Worm (Caenorhabditis elegans) whole organism, L2 larva: ENCODE measurements around the gene nhr-127.

Source experiments
- C34F6.9 ChIP-seq: fragments of 150-350 bp; optimal IDR thresholded peaks from 2 replicates; lab custom pipeline; 2014; ENCODE audit warnings: missing biosample characterization, missing genetic modification characterization
- F13H6.1 ChIP-seq: sonication (generic microtip); optimal IDR thresholded peaks from 2 replicates; lab custom pipeline; 2016; ENCODE audit warnings: missing genetic modification characterization, missing compliant biosample characterization
- ZK546.5 ChIP-seq: sonication (generic microtip); optimal IDR thresholded peaks from 2 replicates; lab custom pipeline; 2017; ENCODE audit warnings: missing biosample characterization, missing genetic modification characterization
- alr-1 ChIP-seq: fragments of 150-350 bp; optimal IDR thresholded peaks from 2 replicates; lab custom pipeline; 2014; ENCODE audit warnings: missing biosample characterization, missing genetic modification characterization
- aly-2 ChIP-seq: fragments of 150-350 bp; optimal IDR thresholded peaks from 2 replicates; lab custom pipeline; 2014; ENCODE audit warnings: missing biosample characterization, missing genetic modification characterization
- blmp-1 ChIP-seq: sonication (generic microtip); optimal IDR thresholded peaks from 2 replicates; lab custom pipeline; 2017; ENCODE audit warnings: missing genetic modification characterization, mild to moderate bottlenecking, missing compliant biosample characterization, antibody characterized with exemption, moderate library complexity; ENCODE audit not compliant: insufficient read depth
- ceh-16 ChIP-seq: fragments of 150-350 bp; optimal IDR thresholded peaks from 2 replicates; lab custom pipeline; 2014; ENCODE audit warnings: missing biosample characterization, missing genetic modification characterization
- ceh-82 ChIP-seq: fragments of 150-350 bp; optimal IDR thresholded peaks from 2 replicates; lab custom pipeline; 2014; ENCODE audit warnings: missing biosample characterization, missing genetic modification characterization
- crh-2 ChIP-seq: sonication (generic microtip); optimal IDR thresholded peaks from 2 replicates; lab custom pipeline; 2017; ENCODE audit warnings: missing biosample characterization, missing genetic modification characterization
- dmd-4 ChIP-seq: sonication (generic microtip); optimal IDR thresholded peaks from 2 replicates; lab custom pipeline; 2017; ENCODE audit warnings: missing biosample characterization, missing genetic modification characterization
- elt-1 ChIP-seq: fragments of 150-350 bp; optimal IDR thresholded peaks from 2 replicates; lab custom pipeline; 2014; ENCODE audit warnings: missing biosample characterization, missing genetic modification characterization
- elt-3 ChIP-seq: sonication (generic microtip); optimal IDR thresholded peaks from 2 replicates; lab custom pipeline; 2017; ENCODE audit warnings: missing biosample characterization, missing genetic modification characterization
- fos-1 ChIP-seq: fragments of 150-350 bp; optimal IDR thresholded peaks from 2 replicates; lab custom pipeline; 2014; ENCODE audit warnings: missing biosample characterization, missing genetic modification characterization
- gmeb-1 ChIP-seq: fragments of 150-350 bp; optimal IDR thresholded peaks from 2 replicates; lab custom pipeline; 2014; ENCODE audit warnings: missing biosample characterization, missing genetic modification characterization
- lin-11 ChIP-seq: fragments of 150-350 bp; sonication (generic microtip); optimal IDR thresholded peaks from 2 replicates; lab custom pipeline; 2014; ENCODE audit warnings: missing biosample characterization, missing genetic modification characterization, inconsistent platforms, mixed read lengths
- lin-13 ChIP-seq: fragments of 150-350 bp; optimal IDR thresholded peaks from 2 replicates; lab custom pipeline; 2014; ENCODE audit warnings: missing biosample characterization, missing genetic modification reagents, missing genetic modification characterization
- mbf-1 ChIP-seq: sonication (generic microtip); optimal IDR thresholded peaks from 2 replicates; lab custom pipeline; 2017; ENCODE audit warnings: missing biosample characterization, missing genetic modification characterization
- nhr-10 ChIP-seq: sonication (generic microtip); optimal IDR thresholded peaks from 2 replicates; lab custom pipeline; 2017; ENCODE audit warnings: missing biosample characterization, missing genetic modification characterization
- nhr-11 ChIP-seq: fragments of 150-350 bp; optimal IDR thresholded peaks from 2 replicates; lab custom pipeline; 2014; ENCODE audit warnings: missing biosample characterization, missing genetic modification characterization
- nhr-12 ChIP-seq: fragments of 150-350 bp; optimal IDR thresholded peaks from 2 replicates; lab custom pipeline; 2014; ENCODE audit warnings: missing biosample characterization, missing genetic modification characterization
- nhr-129 ChIP-seq: fragments of 150-350 bp; optimal IDR thresholded peaks from 2 replicates; lab custom pipeline; 2014; ENCODE audit warnings: missing biosample characterization, missing genetic modification characterization
- nhr-21 ChIP-seq: fragments of 150-350 bp; optimal IDR thresholded peaks from 2 replicates; lab custom pipeline; 2014; ENCODE audit warnings: missing biosample characterization, missing genetic modification characterization
- nhr-237 ChIP-seq: fragments of 150-350 bp; optimal IDR thresholded peaks from 2 replicates; lab custom pipeline; 2014; ENCODE audit warnings: missing biosample characterization, missing genetic modification characterization
- nhr-6 ChIP-seq: fragments of 150-350 bp; optimal IDR thresholded peaks from 2 replicates; lab custom pipeline; 2014; ENCODE audit warnings: missing biosample characterization, missing genetic modification characterization
- peb-1 ChIP-seq: fragments of 150-350 bp; optimal IDR thresholded peaks from 2 replicates; lab custom pipeline; 2014; ENCODE audit warnings: missing biosample characterization, missing genetic modification characterization
- skn-1 ChIP-seq: sonication (generic microtip); optimal IDR thresholded peaks from 2 replicates; lab custom pipeline; 2017; ENCODE audit warnings: missing biosample characterization, missing genetic modification characterization
- sma-3 ChIP-seq: sonication (generic microtip); optimal IDR thresholded peaks from 2 replicates; lab custom pipeline; 2016; ENCODE audit warnings: missing genetic modification reagents, missing genetic modification characterization, missing compliant biosample characterization
- sma-9 ChIP-seq, 2 experiments: fragments of 150-350 bp in 1 of 2; sonication (generic microtip) in 1 of 2; optimal IDR thresholded peaks; 2 replicates each; lab custom pipeline; 2014 to 2016; ENCODE audit warnings: missing genetic modification characterization in 2 of 2, mild to moderate bottlenecking in 1 of 2, missing biosample characterization in 1 of 2, missing compliant biosample characterization in 1 of 2, missing genetic modification reagents in 1 of 2, moderate library complexity in 1 of 2
- snpc-4 ChIP-seq: fragments of 150-350 bp; optimal IDR thresholded peaks from 2 replicates; lab custom pipeline; 2014; ENCODE audit warnings: missing biosample characterization, missing genetic modification characterization
- unc-55 ChIP-seq: fragments of 150-350 bp; sonication (generic microtip); optimal IDR thresholded peaks from 3 replicates; lab custom pipeline; 2014; ENCODE audit warnings: missing biosample characterization, missing genetic modification reagents, missing genetic modification characterization
- unc-62 ChIP-seq: fragments of 150-350 bp; optimal IDR thresholded peaks from 2 replicates; lab custom pipeline; 2014; ENCODE audit warnings: missing biosample characterization, missing genetic modification reagents, missing genetic modification characterization
- zag-1 ChIP-seq: fragments of 150-350 bp; optimal IDR thresholded peaks from 2 replicates; lab custom pipeline; 2014; ENCODE audit warnings: missing biosample characterization, missing genetic modification characterization
- ztf-11 ChIP-seq: sonication (generic microtip); optimal IDR thresholded peaks from 2 replicates; lab custom pipeline; 2017; ENCODE audit warnings: missing biosample characterization, missing genetic modification characterization

The nhr-127 gene

ce11 chrV:16213323-16213722 is 46.5 kb upstream of the nhr-127 start (continued):
- no peak for TF ChIP-seq alr-1 (tag; lab: Kevin White, UChicago)
- no peak for TF ChIP-seq snpc-4
- TF ChIP-seq skn-1, result no peak
- no peak for TF ChIP-seq ZK546.5 (tag; lab: Kevin White, UChicago)
- TF ChIP-seq blmp-1 (tag; lab: Kevin White, UChicago), result peak; percentile 49
- no peak for TF ChIP-seq nhr-6 (tag; lab: Kevin White, UChicago)
- no peak for TF ChIP-seq elt-1 (tag; lab: Kevin White, UChicago)
- TF ChIP-seq nhr-129, result no peak
- TF ChIP-seq nhr-237, result no peak

ce11 chrV:16214505-16214904 is 45.3 kb upstream of the nhr-127 start, which contains the start of gene F11A5.9:
F11A5.9 (plus strand) TSS chrV:16214890.
- no peak for TF ChIP-seq elt-3 (tag; lab: Kevin White, UChicago)
- no peak for TF ChIP-seq F13H6.1 (tag; lab: Kevin White, UChicago)
- no peak for TF ChIP-seq ceh-82 (tag; lab: Kevin White, UChicago)
- no peak for TF ChIP-seq nhr-6 (tag; lab: Kevin White, UChicago)
- no peak for TF ChIP-seq sma-9 (GFP tag; optimal IDR thresholded peaks at IDR 0.05; lab: Kevin White, UChicago)
- no peak for TF ChIP-seq sma-9 (tag; optimal IDR thresholded peaks at IDR 0.05; lab: Kevin White, UChicago)
- TF ChIP-seq gmeb-1 (tag; lab: Kevin White, UChicago), result no peak
- TF ChIP-seq nhr-10, result no peak
- no peak for TF ChIP-seq nhr-11 (tag; lab: Kevin White, UChicago)
- TF ChIP-seq lin-11 (tag; lab: Kevin White, UChicago), result no peak
- no peak for TF ChIP-seq zag-1 (tag; lab: Kevin White, UChicago)
- TF ChIP-seq alr-1 (tag; lab: Kevin White, UChicago), result no peak
- TF ChIP-seq nhr-237, result no peak
- no peak for TF ChIP-seq sma-3 (GFP tag; lab: Kevin White, UChicago)
- no peak for TF ChIP-seq snpc-4

- TF ChIP-seq nhr-12 (tag; lab: Kevin White, UChicago) (no peak), ztf-11 (tag; lab: Kevin White, UChicago) (no peak), skn-1 (no peak), nhr-11 (tag; lab: Kevin White, UChicago) (no peak), dmd-4 (tag; lab: Kevin White, UChicago) (no peak), aly-2 (tag; lab: Kevin White, UChicago) (no peak), blmp-1 (tag; lab: Kevin White, UChicago) (no peak), C34F6.9 (tag; lab: Kevin White, UChicago) (no peak), ceh-16 (tag; lab: Kevin White, UChicago) (no peak), peb-1 (no peak), unc-62 (GFP tag; lab: Kevin White, UChicago) (no peak)
Observed at ce11 chrV:16218522-16218921, 41.3 kb upstream of the nhr-127 start, which contains the start of gene F11A5.15. F11A5.15 (minus strand) TSS chrV:16218622.

ce11 chrV:16218972-16219757 is 40.6 kb upstream of the nhr-127 start, which contains the start of gene glc-1:
glc-1 (plus strand) TSS chrV:16219634.
- TF ChIP-seq sma-3 (GFP tag; lab: Kevin White, UChicago) (no peak), nhr-237 (no peak), sma-9 (GFP tag; optimal IDR thresholded peaks at IDR 0.05; lab: Kevin White, UChicago) (peak; percentile 36), sma-9 (tag; optimal IDR thresholded peaks at IDR 0.05; lab: Kevin White, UChicago) (no peak)
- TF ChIP-seq, all 48 proteins: peak for 1

- TF ChIP-seq aly-2 (tag; lab: Kevin White, UChicago) (no peak), unc-55 (GFP tag; lab: Kevin White, UChicago) (no peak), mbf-1 (tag; lab: Kevin White, UChicago) (no peak), nhr-21 (tag; lab: Kevin White, UChicago) (no peak), zag-1 (tag; lab: Kevin White, UChicago) (no peak), ceh-82 (tag; lab: Kevin White, UChicago) (no peak), nhr-129 (no peak), gmeb-1 (tag; lab: Kevin White, UChicago) (no peak), fos-1 (tag; lab: Kevin White, UChicago) (no peak), crh-2 (no peak), ZK546.5 (tag; lab: Kevin White, UChicago) (no peak), ceh-16 (tag; lab: Kevin White, UChicago) (no peak), blmp-1 (tag; lab: Kevin White, UChicago) (no peak), skn-1 (no peak), lin-13 (GFP tag; lab: Kevin White, UChicago) (no peak)
Observed at ce11 chrV:16220020-16220419, 39.8 kb upstream of the nhr-127 start.
